Fruit fly (Drosophila melanogaster): ENCODE measurements around the gene CG5890.

Gene CG5890

DNA sequence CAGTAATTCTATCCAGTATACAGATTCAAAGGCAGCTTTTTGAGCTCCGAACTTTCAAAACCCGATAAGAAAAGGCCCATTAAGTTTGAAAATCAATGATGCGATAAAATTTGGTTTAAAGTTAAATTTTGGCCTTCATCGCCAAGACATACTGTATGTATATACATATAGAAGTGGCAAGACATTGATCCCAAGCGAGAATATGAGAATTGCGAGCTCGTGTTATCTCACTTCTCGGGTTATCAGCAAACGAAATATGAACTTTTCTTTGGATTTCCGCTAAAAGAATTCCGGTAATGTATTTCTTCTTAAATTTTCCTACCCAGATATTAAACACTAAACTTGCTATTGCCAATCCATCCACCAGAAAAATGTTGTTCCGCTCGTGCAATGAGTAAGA, 21.1 kb downstream of the CG5890 start:
- TF ChIP-seq Sin3A (optimal IDR thresholded peaks at IDR 0.05) (no peak), ttk (optimal IDR thresholded peaks at IDR 0.05) (no peak), h (optimal IDR thresholded peaks at IDR 0.05) (no peak), Myc (optimal IDR thresholded peaks at IDR 0.05) (no peak)

DNA sequence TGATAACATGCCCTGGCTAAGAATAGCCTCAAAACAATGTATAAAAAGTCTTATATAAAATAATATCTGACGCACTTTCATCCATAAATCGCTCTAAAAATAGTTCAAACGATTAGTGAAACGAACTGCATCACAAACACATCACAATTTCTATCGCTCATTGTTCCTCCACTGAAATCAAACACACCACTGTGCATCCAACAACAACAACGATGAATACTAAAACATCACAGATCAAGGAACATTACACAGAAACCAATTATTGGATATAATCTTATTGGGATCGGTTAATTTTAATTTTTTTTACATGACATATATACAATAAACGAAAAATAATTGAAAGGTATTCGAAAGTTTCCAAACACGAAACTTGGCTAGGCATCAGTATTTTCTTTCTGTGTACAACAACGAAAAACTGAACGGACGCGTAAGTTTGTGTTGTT, 23.4 kb downstream of the CG5890 start:
- TF ChIP-seq psq (optimal IDR thresholded peaks at IDR 0.05) (no peak), h (optimal IDR thresholded peaks at IDR 0.05) (no peak), insv (optimal IDR thresholded peaks at IDR 0.05) (no peak), Myc (optimal IDR thresholded peaks at IDR 0.05) (no peak), ttk (optimal IDR thresholded peaks at IDR 0.05) (no peak), Sin3A (optimal IDR thresholded peaks at IDR 0.05) (no peak)

DNA sequence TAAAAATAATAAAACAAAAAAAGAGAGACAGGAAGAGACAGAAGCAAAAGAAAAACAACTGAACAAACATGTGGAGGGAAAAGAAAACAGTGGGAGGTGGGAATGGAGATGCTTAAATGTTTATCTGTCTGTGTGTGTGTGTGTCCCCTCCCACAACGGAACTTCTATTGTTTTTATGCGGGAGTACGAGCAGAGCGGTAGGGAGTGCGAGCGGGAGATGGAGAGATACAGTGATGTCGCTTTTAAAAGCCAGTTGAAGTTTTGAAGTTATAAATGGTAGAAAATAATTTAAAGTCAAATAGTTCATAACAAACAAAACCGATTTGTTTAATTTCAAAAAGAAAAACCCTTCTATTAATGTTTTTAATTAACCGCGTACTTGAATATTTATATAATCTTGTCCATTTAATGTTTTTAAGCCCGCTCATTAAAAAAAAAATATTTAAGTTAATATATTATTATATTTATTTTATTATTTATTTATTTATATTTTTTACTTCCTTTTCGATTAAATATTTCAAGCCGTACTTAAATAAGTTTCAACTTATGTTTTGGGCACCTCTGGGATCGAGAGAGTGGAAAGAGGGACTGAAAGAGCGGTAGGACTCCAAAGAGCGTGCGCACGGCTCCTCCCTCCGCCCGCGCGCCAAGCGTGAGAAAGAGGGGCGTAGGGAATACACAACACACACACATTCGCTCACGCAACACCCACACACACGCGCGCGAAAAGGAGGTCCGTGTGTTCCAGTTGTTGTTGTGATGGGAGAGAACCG, 24.4 kb downstream of the CG5890 start:
- TF ChIP-seq Myc (optimal IDR thresholded peaks at IDR 0.05) (no peak), Sin3A (optimal IDR thresholded peaks at IDR 0.05) (no peak), psq (optimal IDR thresholded peaks at IDR 0.05) (no peak), insv (optimal IDR thresholded peaks at IDR 0.05) (no peak), h (optimal IDR thresholded peaks at IDR 0.05) (no peak), ttk (optimal IDR thresholded peaks at IDR 0.05) (no peak)

DNA sequence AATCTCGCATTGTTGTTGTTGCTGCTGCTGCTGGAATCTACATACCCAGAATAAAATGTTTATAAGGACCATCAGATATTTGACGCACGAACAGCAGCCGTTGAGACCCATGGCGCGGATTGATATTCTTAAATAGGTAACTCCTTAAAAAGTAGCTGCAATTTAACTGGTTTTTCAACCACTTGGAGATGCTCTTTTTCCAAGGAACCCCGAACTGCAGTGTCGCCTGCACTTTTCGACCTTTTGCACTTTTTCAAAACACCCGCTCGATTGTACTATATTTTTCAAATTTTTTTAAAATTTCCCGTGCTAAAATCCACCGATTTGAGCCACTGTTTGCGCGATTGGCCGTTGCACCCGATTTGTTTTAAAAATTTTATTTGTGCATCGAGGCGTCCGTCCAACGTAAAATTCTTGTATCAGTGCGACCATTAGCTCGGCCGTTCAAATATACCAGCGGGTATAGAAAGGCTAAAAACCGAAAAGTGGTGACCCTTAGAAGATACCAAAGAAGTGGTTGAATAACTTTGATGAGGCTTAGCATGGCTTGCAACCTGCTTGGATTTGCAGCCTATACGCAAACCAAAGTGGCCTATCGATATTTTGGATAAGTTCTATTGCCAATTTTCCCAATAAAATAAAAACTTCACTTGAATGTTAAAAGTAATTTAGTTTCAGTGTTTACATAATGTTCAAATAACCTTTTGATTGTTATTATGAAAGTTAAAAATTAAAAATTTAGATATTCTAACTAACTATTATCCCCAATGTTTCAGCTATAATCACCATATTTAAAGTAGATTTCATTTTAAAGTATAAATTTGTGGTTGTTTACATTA, 25.2 kb downstream of the CG5890 start, which contains the start of gene Tsp96F:
Gene Tsp96F (minus strand): TSS at position 457 of the 839 bp plus-strand sequence.
- TF ChIP-seq Sin3A (optimal IDR thresholded peaks at IDR 0.05) (no peak), Myc (optimal IDR thresholded peaks at IDR 0.05) (no peak), ttk (optimal IDR thresholded peaks at IDR 0.05) (no peak), h (optimal IDR thresholded peaks at IDR 0.05) (no peak)

DNA sequence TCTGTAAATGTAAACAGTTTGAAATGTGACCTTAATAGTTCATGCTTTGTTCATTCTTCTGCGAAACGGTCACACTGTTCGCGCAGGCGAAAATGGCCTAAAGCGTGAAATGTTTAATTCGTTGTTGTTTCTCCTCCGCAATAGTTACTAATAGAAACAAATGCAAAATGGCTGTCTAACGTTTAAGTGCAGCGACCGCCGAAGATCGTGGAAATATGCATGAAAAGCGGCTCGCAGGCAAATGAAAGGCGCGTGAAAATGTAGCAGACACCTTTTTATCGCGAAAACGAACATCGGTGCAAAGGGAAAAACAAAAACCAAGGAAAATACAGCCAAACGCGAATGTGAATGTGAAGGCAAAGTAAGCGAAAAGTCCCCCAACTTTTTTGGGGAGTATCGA, 26.0 kb downstream of the CG5890 start, which contains the start of gene SppL:
Gene SppL (plus strand): TSS at position 70 of the 400 bp plus-strand sequence.
- TF ChIP-seq psq (optimal IDR thresholded peaks at IDR 0.05) (no peak), h (optimal IDR thresholded peaks at IDR 0.05) (no peak), insv (optimal IDR thresholded peaks at IDR 0.05) (no peak), Myc (optimal IDR thresholded peaks at IDR 0.05) (no peak), ttk (optimal IDR thresholded peaks at IDR 0.05) (no peak), Sin3A (optimal IDR thresholded peaks at IDR 0.05) (no peak)

DNA sequence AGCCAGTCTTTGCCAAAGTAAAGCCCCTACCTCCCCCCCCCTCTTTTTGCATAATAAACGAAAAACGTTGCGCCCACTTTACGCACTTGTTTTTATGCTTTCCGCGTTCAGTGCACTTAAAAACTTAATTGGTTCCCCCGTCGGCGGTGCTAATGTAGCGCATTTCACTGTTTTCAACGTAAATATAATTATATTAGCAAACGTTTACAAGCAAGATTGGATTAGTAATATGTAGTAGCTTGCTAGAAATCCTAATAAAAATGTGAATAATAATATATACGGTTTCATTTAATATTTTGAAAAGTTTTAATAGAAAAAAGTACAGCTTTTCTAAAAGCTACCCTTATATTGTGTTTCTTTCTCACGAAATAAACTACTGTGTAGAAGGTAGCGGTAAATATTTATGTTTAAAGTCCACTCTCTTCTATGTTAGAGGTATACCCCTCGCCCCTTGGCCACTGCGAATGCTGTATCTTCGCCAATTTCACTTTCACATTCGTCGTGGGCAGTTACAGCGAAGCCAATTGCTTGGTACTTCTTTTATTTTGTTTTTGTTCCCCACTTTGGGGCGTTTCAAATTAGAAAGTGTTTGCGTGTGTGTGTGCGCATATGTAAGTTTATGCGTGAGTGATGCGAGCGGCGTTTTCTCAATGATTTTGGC, 26.8 kb downstream of the CG5890 start:
- TF ChIP-seq ttk (optimal IDR thresholded peaks at IDR 0.05) (no peak), psq (optimal IDR thresholded peaks at IDR 0.05) (no peak), insv (optimal IDR thresholded peaks at IDR 0.05) (no peak), Sin3A (optimal IDR thresholded peaks at IDR 0.05) (no peak), h (optimal IDR thresholded peaks at IDR 0.05) (no peak), Myc (optimal IDR thresholded peaks at IDR 0.05) (no peak)

DNA sequence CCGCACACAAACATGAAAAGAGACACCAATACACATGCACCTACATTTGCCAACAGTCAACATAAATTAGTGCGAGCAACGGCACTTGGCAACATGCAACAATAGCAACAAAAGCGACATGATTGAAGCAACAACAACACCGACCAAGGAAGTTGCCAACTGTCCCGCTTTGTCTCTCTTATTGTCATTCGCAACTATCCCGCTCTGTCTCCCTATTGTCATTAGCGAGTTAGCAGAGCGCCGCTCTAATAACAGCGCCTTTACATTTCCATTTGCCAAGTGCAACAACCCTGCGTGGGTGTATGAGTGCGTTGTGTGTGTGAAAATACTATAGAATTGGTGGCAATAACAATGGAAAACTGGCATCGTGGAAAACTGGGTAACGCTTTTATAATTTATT, 27.9 kb downstream of the CG5890 start:
- TF ChIP-seq h (optimal IDR thresholded peaks at IDR 0.05), result no peak
- no peak for TF ChIP-seq Myc (optimal IDR thresholded peaks at IDR 0.05)
- TF ChIP-seq psq (optimal IDR thresholded peaks at IDR 0.05), result no peak

DNA sequence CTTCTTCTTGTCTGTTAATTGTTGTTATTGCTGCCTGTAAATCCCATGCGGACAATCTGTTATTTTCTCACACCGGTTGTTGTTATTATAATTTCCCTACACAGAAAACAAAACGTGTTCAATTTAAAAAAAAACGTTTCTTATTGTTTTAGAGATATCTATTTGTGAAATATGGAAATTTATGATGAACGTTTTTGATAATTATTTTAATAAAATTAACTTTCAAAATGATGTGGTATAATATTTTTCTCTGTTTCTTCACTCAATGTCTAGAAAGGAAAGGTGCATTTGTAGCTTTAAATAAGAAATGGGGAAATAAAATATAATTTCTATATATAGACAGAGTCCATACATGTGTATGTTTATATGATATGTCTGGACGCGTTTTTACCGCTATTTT, 28.3 kb downstream of the CG5890 start:
- TF ChIP-seq h (optimal IDR thresholded peaks at IDR 0.05) (no peak), Sin3A (optimal IDR thresholded peaks at IDR 0.05) (no peak), Myc (optimal IDR thresholded peaks at IDR 0.05) (no peak), insv (optimal IDR thresholded peaks at IDR 0.05) (no peak), ttk (optimal IDR thresholded peaks at IDR 0.05) (no peak), psq (optimal IDR thresholded peaks at IDR 0.05) (no peak)

DNA sequence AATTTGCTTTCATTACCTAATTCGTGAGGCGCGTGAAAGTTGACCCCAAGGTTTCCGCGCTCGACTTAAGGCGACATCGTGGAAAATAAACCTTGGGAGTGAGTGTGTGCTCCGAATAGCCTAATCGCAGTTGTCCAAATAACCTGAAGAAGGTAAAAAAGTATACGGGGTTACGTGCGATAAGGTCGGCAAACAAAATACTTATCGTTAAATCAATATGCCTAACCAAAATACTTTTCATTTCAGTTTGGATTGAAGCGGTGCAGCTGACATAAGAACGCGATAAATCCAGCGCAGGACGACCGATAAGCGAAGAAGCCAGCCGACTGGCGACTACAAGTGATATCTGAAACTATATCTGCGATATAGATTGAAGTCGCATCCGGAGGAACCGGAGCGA, 29.2 kb downstream of the CG5890 start:
- no peak for TF ChIP-seq Myc (optimal IDR thresholded peaks at IDR 0.05)
- no peak for TF ChIP-seq psq (optimal IDR thresholded peaks at IDR 0.05)
- no peak for TF ChIP-seq insv (optimal IDR thresholded peaks at IDR 0.05)
- TF ChIP-seq Sin3A (optimal IDR thresholded peaks at IDR 0.05), result no peak
- TF ChIP-seq h (optimal IDR thresholded peaks at IDR 0.05), result no peak
- no peak for TF ChIP-seq ttk (optimal IDR thresholded peaks at IDR 0.05)

DNA sequence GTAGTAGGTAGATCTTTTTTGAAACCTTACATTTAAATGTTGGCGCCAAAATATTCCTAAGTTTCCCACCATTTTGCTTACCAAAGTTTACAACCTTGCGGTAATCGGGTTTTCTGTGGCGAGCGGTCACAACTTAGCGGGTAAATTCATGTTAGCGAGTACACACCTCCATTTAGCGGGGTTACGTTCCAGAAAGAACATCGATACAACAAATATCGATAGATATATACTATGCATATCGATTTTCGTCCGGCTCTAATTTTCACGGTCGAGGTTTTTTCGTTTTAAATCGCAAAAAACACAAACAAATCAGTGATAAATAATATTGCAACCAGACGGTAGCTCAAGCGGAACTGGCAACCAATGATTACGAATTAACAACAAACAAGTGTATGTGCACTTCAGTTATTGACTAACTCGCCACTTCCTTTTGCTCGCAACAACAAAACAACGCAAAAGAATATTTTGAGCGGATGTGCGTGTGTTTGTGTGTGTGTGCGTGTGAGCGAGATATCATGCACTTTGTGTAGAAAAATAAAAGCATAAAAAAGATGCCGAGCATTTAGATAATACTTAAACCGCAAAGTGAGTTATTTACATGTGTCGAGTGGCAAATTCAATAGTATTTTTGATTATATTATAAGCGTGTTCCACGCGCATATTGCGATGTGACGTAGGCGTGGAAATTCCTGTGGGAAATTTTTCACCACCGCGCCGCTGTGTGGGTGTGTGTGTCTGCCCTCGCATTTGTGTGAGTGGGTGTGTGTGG, 32.5 kb downstream of the CG5890 start, which contains the start of gene Lnk:
Gene Lnk (plus strand): TSS at position 236 of the 769 bp plus-strand sequence.
- TF ChIP-seq Myc (optimal IDR thresholded peaks at IDR 0.05) (no peak), psq (optimal IDR thresholded peaks at IDR 0.05) (no peak), h (optimal IDR thresholded peaks at IDR 0.05) (no peak), Sin3A (optimal IDR thresholded peaks at IDR 0.05) (no peak), insv (optimal IDR thresholded peaks at IDR 0.05) (no peak), ttk (optimal IDR thresholded peaks at IDR 0.05) (no peak)

DNA sequence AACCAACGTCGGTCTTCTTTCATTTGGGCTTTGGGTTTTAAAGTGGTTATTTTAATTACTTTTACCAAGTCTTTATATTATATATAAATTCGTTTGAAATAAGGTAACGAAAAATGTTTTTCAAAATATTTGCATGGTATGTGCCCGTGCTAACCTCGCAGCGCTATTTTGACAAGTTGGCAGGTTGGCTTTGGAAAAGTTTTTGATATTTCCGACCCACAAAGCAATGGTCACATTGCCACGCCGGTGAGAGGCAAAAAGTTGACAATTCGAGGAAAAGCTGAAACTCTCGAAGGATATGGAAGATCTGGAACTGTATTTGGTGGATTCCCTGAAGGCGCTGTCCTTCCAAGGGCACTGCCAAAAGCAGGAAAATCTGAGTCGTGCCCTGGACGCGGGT, 37.3 kb downstream of the CG5890 start, which contains the start of gene CG5913:
Gene CG5913 (plus strand): TSS at position 224 of the 400 bp plus-strand sequence.
- no peak for TF ChIP-seq Sin3A (optimal IDR thresholded peaks at IDR 0.05)
- no peak for TF ChIP-seq h (optimal IDR thresholded peaks at IDR 0.05)
- TF ChIP-seq insv (optimal IDR thresholded peaks at IDR 0.05), result no peak
- no peak for TF ChIP-seq ttk (optimal IDR thresholded peaks at IDR 0.05)
- TF ChIP-seq psq (optimal IDR thresholded peaks at IDR 0.05), result no peak
- no peak for TF ChIP-seq Myc (optimal IDR thresholded peaks at IDR 0.05)
